Worm (Caenorhabditis elegans): ENCODE measurements around the gene fbxa-12.

The fbxa-12 gene

ce11 chrIII:2219408-2219807 is at the start of gene fbxa-12:
Gene fbxa-12 (plus strand): TSS chrIII:2219708.
- TF ChIP-seq R02D3.7 (tag; optimal IDR thresholded peaks at IDR 0.05), result no peak
- TF ChIP-seq elt-1 (tag; optimal IDR thresholded peaks at IDR 0.05), result no peak
- TF ChIP-seq unc-62 (GFP tag; optimal IDR thresholded peaks at IDR 0.05), result no peak
- no peak for TF ChIP-seq nhr-6 (tag; optimal IDR thresholded peaks at IDR 0.05)
- no peak for TF ChIP-seq ceh-16 (tag; optimal IDR thresholded peaks at IDR 0.05)
- no peak for TF ChIP-seq peb-1 (tag; optimal IDR thresholded peaks at IDR 0.05)
- TF ChIP-seq sma-9 (GFP tag; optimal IDR thresholded peaks at IDR 0.05), result no peak
- TF ChIP-seq sma-9 (tag; optimal IDR thresholded peaks at IDR 0.05), result no peak
- TF ChIP-seq ZK546.5 (tag; optimal IDR thresholded peaks at IDR 0.05), result no peak
- no peak for TF ChIP-seq elt-3 (tag; optimal IDR thresholded peaks at IDR 0.05)
- no peak for TF ChIP-seq nhr-237 (tag; optimal IDR thresholded peaks at IDR 0.05)
- no peak for TF ChIP-seq dmd-4 (tag; optimal IDR thresholded peaks at IDR 0.05)
- TF ChIP-seq mbf-1 (tag; optimal IDR thresholded peaks at IDR 0.05), result no peak
- TF ChIP-seq ama-1 (optimal IDR thresholded peaks at IDR 0.05), result no peak
- TF ChIP-seq sma-3 (GFP tag; optimal IDR thresholded peaks at IDR 0.05), result no peak
- TF ChIP-seq ztf-1 (GFP tag; conservative IDR thresholded peaks at IDR 0.05), result no peak
- TF ChIP-seq alr-1 (tag; optimal IDR thresholded peaks at IDR 0.05), result no peak
- TF ChIP-seq gmeb-1 (tag; optimal IDR thresholded peaks at IDR 0.05), result no peak
- TF ChIP-seq egl-27 (tag; optimal IDR thresholded peaks at IDR 0.05), result no peak
- no peak for TF ChIP-seq zag-1 (tag; optimal IDR thresholded peaks at IDR 0.05)

DNA sequence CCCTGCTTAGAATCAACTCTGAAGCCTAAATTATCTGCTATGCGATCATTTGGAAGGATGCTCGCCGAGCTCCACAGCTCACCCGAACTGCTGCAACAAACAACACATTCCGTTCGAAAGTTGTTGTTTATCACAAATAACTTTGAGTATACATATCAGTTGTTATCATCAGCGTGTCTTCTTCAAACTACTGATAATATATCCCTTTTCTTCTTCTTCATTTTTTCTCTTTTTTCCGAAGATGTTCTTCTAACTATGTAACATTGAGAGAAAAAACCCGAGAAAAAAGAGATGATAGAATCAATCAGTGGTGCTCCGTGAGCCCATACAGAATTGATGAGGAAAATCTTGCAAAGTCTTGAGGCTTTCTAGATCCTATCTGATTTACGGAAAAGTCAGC is 49.0 kb upstream of the fbxa-12 start:
- TF ChIP-seq mab-5 (tag; optimal IDR thresholded peaks at IDR 0.05), result no peak
- TF ChIP-seq lin-39 (tag; optimal IDR thresholded peaks at IDR 0.05), result no peak
- no peak for TF ChIP-seq R02D3.7 (tag; optimal IDR thresholded peaks at IDR 0.05)
- peak; percentile 22 for TF ChIP-seq nhr-129 (tag; optimal IDR thresholded peaks at IDR 0.05)
- TF ChIP-seq lsy-2 (tag; optimal IDR thresholded peaks at IDR 0.05), result peak in 1 of 2 experiments; percentile 56
- no peak for TF ChIP-seq nhr-10 (tag; optimal IDR thresholded peaks at IDR 0.05)
- no peak for TF ChIP-seq lin-11 (tag; optimal IDR thresholded peaks at IDR 0.05)
- TF ChIP-seq nhr-23 (tag; optimal IDR thresholded peaks at IDR 0.05), result no peak
- TF ChIP-seq nhr-25 (tag; optimal IDR thresholded peaks at IDR 0.05), result no peak
- no peak for TF ChIP-seq unc-55 (GFP tag; optimal IDR thresholded peaks at IDR 0.05)
- TF ChIP-seq C34F6.9 (tag; optimal IDR thresholded peaks at IDR 0.05), result peak; percentile 45
- no peak for TF ChIP-seq ztf-4 (tag; optimal IDR thresholded peaks at IDR 0.05)
- TF ChIP-seq nhr-237 (tag; optimal IDR thresholded peaks at IDR 0.05), result no peak
- peak; percentile 62 for TF ChIP-seq F13H6.1 (tag; optimal IDR thresholded peaks at IDR 0.05)
- TF ChIP-seq sma-9 (GFP tag; optimal IDR thresholded peaks at IDR 0.05), result peak; percentile 37
- no peak for TF ChIP-seq sma-9 (tag; optimal IDR thresholded peaks at IDR 0.05)
- TF ChIP-seq nhr-11 (tag; optimal IDR thresholded peaks at IDR 0.05), result no peak
- no peak for TF ChIP-seq sem-4 (tag; optimal IDR thresholded peaks at IDR 0.05)

DNA sequence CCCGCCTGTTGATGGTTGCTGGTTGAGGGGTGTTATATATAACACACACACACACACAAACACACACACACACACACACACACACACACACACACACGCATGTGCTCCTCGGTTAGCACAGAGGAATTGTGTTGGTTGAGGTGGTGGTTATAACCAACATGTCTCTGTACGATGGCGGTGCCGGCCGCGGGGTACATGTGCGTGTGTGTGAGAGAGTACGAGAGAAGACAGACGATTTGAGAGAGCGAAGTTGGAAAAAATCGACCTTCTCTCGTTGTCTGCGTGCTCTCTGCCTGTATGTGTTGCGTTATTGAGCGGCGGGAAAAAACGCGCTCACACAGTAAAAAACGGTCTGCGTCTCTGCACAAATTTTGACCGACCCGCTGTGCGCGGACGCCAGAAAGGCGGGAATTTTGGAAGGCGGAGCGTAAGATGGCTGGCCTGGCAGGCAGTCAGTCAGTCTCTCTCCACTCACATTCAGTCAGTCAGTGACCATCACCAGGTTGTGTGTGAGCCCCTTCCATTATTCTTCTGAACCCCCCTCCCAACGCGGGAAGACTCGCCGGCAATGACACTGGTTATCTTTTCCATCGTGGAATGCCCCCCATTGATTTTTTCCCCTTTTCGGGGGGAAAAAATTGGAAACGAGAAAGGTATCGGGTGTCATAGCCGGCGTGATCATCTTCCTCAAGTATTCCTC is 47.5 kb upstream of the fbxa-12 start:
- TF ChIP-seq ceh-82 (tag; optimal IDR thresholded peaks at IDR 0.05) (no peak), snpc-4 (tag; optimal IDR thresholded peaks at IDR 0.05) (peak; percentile 21), lin-11 (tag; optimal IDR thresholded peaks at IDR 0.05) (no peak), unc-62 (GFP tag; optimal IDR thresholded peaks at IDR 0.05) (no peak), ztf-11 (tag; optimal IDR thresholded peaks at IDR 0.05) (no peak), alr-1 (tag; optimal IDR thresholded peaks at IDR 0.05) (no peak), sma-3 (GFP tag; optimal IDR thresholded peaks at IDR 0.05) (peak; percentile 79), skn-1 (tag; optimal IDR thresholded peaks at IDR 0.05) (no peak), lin-39 (tag; optimal IDR thresholded peaks at IDR 0.05) (no peak), egl-27 (tag; optimal IDR thresholded peaks at IDR 0.05) (peak; percentile 54), Y55F3AM.14 (GFP tag; optimal IDR thresholded peaks at IDR 0.05) (peak; percentile 28), gmeb-1 (tag; optimal IDR thresholded peaks at IDR 0.05) (peak; percentile 66), elt-1 (tag; optimal IDR thresholded peaks at IDR 0.05) (no peak), F13H6.1 (tag; optimal IDR thresholded peaks at IDR 0.05) (peak; percentile 97), ZK546.5 (tag; optimal IDR thresholded peaks at IDR 0.05) (no peak), nhr-129 (tag; optimal IDR thresholded peaks at IDR 0.05) (peak; percentile 89), nhr-10 (tag; optimal IDR thresholded peaks at IDR 0.05) (no peak), sma-9 (GFP tag; optimal IDR thresholded peaks at IDR 0.05) (peak; percentile 82), sma-9 (tag; optimal IDR thresholded peaks at IDR 0.05) (no peak), nhr-12 (tag; optimal IDR thresholded peaks at IDR 0.05) (no peak), peb-1 (tag; optimal IDR thresholded peaks at IDR 0.05) (peak; percentile 29), mdl-1 (tag; optimal IDR thresholded peaks at IDR 0.05) (peak; percentile 42 to 75), mab-5 (tag; optimal IDR thresholded peaks at IDR 0.05) (no peak), lin-13 (GFP tag; optimal IDR thresholded peaks at IDR 0.05) (peak; percentile 66), nhr-23 (tag; optimal IDR thresholded peaks at IDR 0.05) (no peak), fos-1 (tag; optimal IDR thresholded peaks at IDR 0.05) (peak; percentile 44), unc-39 (tag; optimal IDR thresholded peaks at IDR 0.05) (no peak), nhr-25 (tag; optimal IDR thresholded peaks at IDR 0.05) (peak; percentile 80), ceh-16 (tag; optimal IDR thresholded peaks at IDR 0.05) (no peak), blmp-1 (tag; optimal IDR thresholded peaks at IDR 0.05; ENCODE audit: insufficient read depth) (peak; percentile 14), zag-1 (tag; optimal IDR thresholded peaks at IDR 0.05) (peak; percentile 12), sem-4 (tag; optimal IDR thresholded peaks at IDR 0.05) (peak; percentile 63), R02D3.7 (tag; optimal IDR thresholded peaks at IDR 0.05) (no peak), ama-1 (optimal IDR thresholded peaks at IDR 0.05) (peak; percentile 94), nhr-6 (tag; optimal IDR thresholded peaks at IDR 0.05) (peak; percentile 62), dmd-4 (tag; optimal IDR thresholded peaks at IDR 0.05) (no peak), nhr-77 (tag; optimal IDR thresholded peaks at IDR 0.05) (no peak), C34F6.9 (tag; optimal IDR thresholded peaks at IDR 0.05) (peak; percentile 50)
